Fruit fly (Drosophila melanogaster) whole organism, embryonic: ENCODE results near the gene CG6409.

Source experiments
- B-H2 ChIP-seq: fragments of 200-800 bp; sonication (Bioruptor generic); optimal IDR thresholded peaks from 2 replicates; lab custom pipeline; 2018; ENCODE audit warnings: missing biosample characterization, mild to moderate bottlenecking, missing genetic modification characterization
- BEAF-32 ChIP-seq: fragments of 200-800 bp; sonication (Bioruptor generic); optimal IDR thresholded peaks from 3 replicates; lab custom pipeline; 2017; ENCODE audit warnings: missing biosample characterization, missing genetic modification characterization, mild to moderate bottlenecking, moderate library complexity, missing genetic modification reagents
- CG10543 ChIP-seq: fragments of 200-800 bp; sonication (Bioruptor generic); optimal IDR thresholded peaks from 3 replicates; lab custom pipeline; 2017; ENCODE audit warnings: missing biosample characterization, mild to moderate bottlenecking, missing genetic modification characterization, moderate library complexity
- CG11504 ChIP-seq: fragments of 200-800 bp; sonication (Bioruptor generic); optimal IDR thresholded peaks from 3 replicates; lab custom pipeline; 2019; ENCODE audit warnings: missing biosample characterization, mild to moderate bottlenecking, missing genetic modification characterization, moderate library complexity
- CG13424 ChIP-seq: fragments of 200-800 bp; sonication (Bioruptor generic); optimal IDR thresholded peaks from 2 replicates; lab custom pipeline; 2019; ENCODE audit warnings: missing biosample characterization, mild to moderate bottlenecking, missing genetic modification characterization, moderate library complexity
- CG14667 ChIP-seq: fragments of 200-800 bp; sonication (Bioruptor generic); IDR thresholded peaks from 2 replicates; pipeline ENCODE4 v1.3.6; 2022; ENCODE audit warnings: missing biosample characterization, missing genetic modification characterization
- CG1529 ChIP-seq: fragments of 200-800 bp; sonication (Bioruptor generic); optimal IDR thresholded peaks from 3 replicates; lab custom pipeline; 2018; ENCODE audit warnings: missing biosample characterization, missing genetic modification characterization
- CG15479 ChIP-seq: fragments of 200-800 bp; sonication (Bioruptor generic); optimal IDR thresholded peaks from 3 replicates; lab custom pipeline; 2019; ENCODE audit warnings: missing biosample characterization, mild to moderate bottlenecking, missing genetic modification characterization, moderate library complexity
- CG17912 ChIP-seq: fragments of 200-800 bp; sonication (Bioruptor generic); optimal IDR thresholded peaks from 2 replicates; lab custom pipeline; 2018; ENCODE audit warnings: missing biosample characterization, mild to moderate bottlenecking, missing genetic modification characterization
- CG2712 ChIP-seq: fragments of 200-800 bp; optimal IDR thresholded peaks from 3 replicates; lab custom pipeline; 2019; ENCODE audit warnings: missing biosample characterization, mild to moderate bottlenecking, missing genetic modification characterization, moderate library complexity
- CG2875 ChIP-seq: fragments of 200-800 bp; sonication (Bioruptor generic); optimal IDR thresholded peaks from 2 replicates; lab custom pipeline; 2017; ENCODE audit warnings: missing biosample characterization, mild to moderate bottlenecking, missing genetic modification characterization, missing genetic modification reagents
- CG4820 ChIP-seq: fragments of 200-800 bp; sonication (Bioruptor generic); optimal IDR thresholded peaks from 3 replicates; lab custom pipeline; 2016; ENCODE audit warnings: missing biosample characterization, missing genetic modification characterization
- CG5180 ChIP-seq: fragments of 200-800 bp; sonication (Bioruptor generic); optimal IDR thresholded peaks from 3 replicates; lab custom pipeline; 2017; ENCODE audit warnings: missing biosample characterization, missing genetic modification characterization, mild to moderate bottlenecking, moderate library complexity, missing genetic modification reagents
- CG7556 ChIP-seq: fragments of 200-800 bp; sonication (Bioruptor generic); optimal IDR thresholded peaks from 2 replicates; lab custom pipeline; 2017; ENCODE audit warnings: missing biosample characterization, mild to moderate bottlenecking, missing genetic modification characterization
- CG9817 ChIP-seq: fragments of 200-800 bp; sonication (Bioruptor generic); optimal IDR thresholded peaks from 2 replicates; lab custom pipeline; 2018; ENCODE audit warnings: missing biosample characterization, mild to moderate bottlenecking, missing genetic modification characterization, moderate library complexity
- CHES-1-like ChIP-seq: fragments of 200-800 bp; sonication (Bioruptor generic); optimal IDR thresholded peaks from 2 replicates; lab custom pipeline; 2016; ENCODE audit warnings: missing biosample characterization, missing genetic modification characterization
- CoRest ChIP-seq: fragments of 200-800 bp; sonication (Bioruptor generic); optimal IDR thresholded peaks from 3 replicates; lab custom pipeline; 2018; ENCODE audit warnings: missing biosample characterization, mild to moderate bottlenecking, missing genetic modification characterization, moderate library complexity
- D19A ChIP-seq: fragments of 200-800 bp; optimal IDR thresholded peaks from 3 replicates; lab custom pipeline; 2019; ENCODE audit warnings: missing biosample characterization, mild to moderate bottlenecking, missing genetic modification characterization, moderate library complexity
- Dbx ChIP-seq: fragments of 200-800 bp; sonication (Bioruptor generic); IDR thresholded peaks from 3 replicates; pipeline ENCODE4 v1.3.6; 2022; ENCODE audit warnings: missing biosample characterization, missing genetic modification characterization
- ERR ChIP-seq: fragments of 200-800 bp; sonication (Bioruptor generic); optimal IDR thresholded peaks from 2 replicates; lab custom pipeline; 2016; ENCODE audit warnings: missing biosample characterization, missing genetic modification characterization
- Ets65A ChIP-seq: fragments of 200-800 bp; sonication (Bioruptor generic); peaks from one replicate; lab custom pipeline; 2016; ENCODE audit warnings: missing biosample characterization, missing genetic modification characterization
- Hr39 ChIP-seq: fragments of >200 bp; optimal IDR thresholded peaks from 2 replicates; lab custom pipeline; 2017
- Max ChIP-seq: fragments of 200-800 bp; sonication (Bioruptor generic); optimal IDR thresholded peaks from 2 replicates; lab custom pipeline; 2016; ENCODE audit warnings: missing biosample characterization, mild to moderate bottlenecking, missing genetic modification characterization
- Neu2 ChIP-seq: fragments of 200-800 bp; sonication (Bioruptor generic); optimal IDR thresholded peaks from 3 replicates; lab custom pipeline; 2016; ENCODE audit warnings: missing biosample characterization, missing genetic modification characterization, borderline replicate concordance
- Nf-YC ChIP-seq: fragments of 200-800 bp; optimal IDR thresholded peaks from 3 replicates; lab custom pipeline; 2019; ENCODE audit warnings: missing biosample characterization, mild to moderate bottlenecking, missing genetic modification characterization, moderate library complexity
- Poxn ChIP-seq: fragments of 200-800 bp; sonication (Bioruptor generic); IDR thresholded peaks from 2 replicates; pipeline ENCODE4 v1.3.6; 2022; ENCODE audit warnings: missing biosample characterization, missing genetic modification characterization
- Stat92E ChIP-seq, 3 experiments: fragments of >200 bp in 2 of 3; fragments of 200-800 bp in 1 of 3; sonication (Bioruptor generic) in 1 of 3; optimal IDR thresholded peaks; 2 replicates each; lab custom pipeline; 2017 to 2019; ENCODE audit warnings: missing biosample characterization in 3 of 3, missing genetic modification characterization in 3 of 3, mild to moderate bottlenecking in 1 of 3, moderate library complexity in 1 of 3
- ash1 ChIP-seq: fragments of 200-800 bp; sonication (Bioruptor generic); optimal IDR thresholded peaks from 2 replicates; lab custom pipeline; 2018; ENCODE audit warnings: missing biosample characterization, mild to moderate bottlenecking, missing genetic modification characterization
- bab2 ChIP-seq: fragments of 200-800 bp; sonication (Bioruptor generic); optimal IDR thresholded peaks from 2 replicates; lab custom pipeline; 2016; ENCODE audit warnings: missing biosample characterization, missing genetic modification characterization
- bcd ChIP-seq: fragments of 200-800 bp; sonication (Bioruptor generic); optimal IDR thresholded peaks from 2 replicates; lab custom pipeline; 2017; ENCODE audit warnings: missing biosample characterization, mild to moderate bottlenecking, missing genetic modification characterization
- cas ChIP-seq: fragments of 200-800 bp; sonication (Bioruptor generic); IDR thresholded peaks from 2 replicates; pipeline ENCODE4 v1.3.6; 2022; ENCODE audit warnings: missing biosample characterization, missing genetic modification characterization
- cato ChIP-seq: fragments of 200-800 bp; sonication (Bioruptor generic); optimal IDR thresholded peaks from 2 replicates; lab custom pipeline; 2016; ENCODE audit warnings: missing biosample characterization, missing genetic modification characterization, borderline replicate concordance
- caup ChIP-seq: fragments of 200-800 bp; sonication (Bioruptor generic); optimal IDR thresholded peaks from 3 replicates; lab custom pipeline; 2017; ENCODE audit warnings: missing biosample characterization, mild to moderate bottlenecking, missing genetic modification characterization, moderate library complexity; ENCODE audit not compliant: severe bottlenecking
- chinmo ChIP-seq: fragments of 200-800 bp; sonication (Bioruptor generic); IDR thresholded peaks from 4 replicates; pipeline ENCODE4 v1.3.6; 2022; ENCODE audit warnings: missing biosample characterization, missing genetic modification characterization; ENCODE audit not compliant: partially characterized antibody
- dmrt99B ChIP-seq: fragments of 200-800 bp; sonication (Bioruptor generic); optimal IDR thresholded peaks from 2 replicates; lab custom pipeline; 2018; ENCODE audit warnings: missing biosample characterization, mild to moderate bottlenecking, missing genetic modification characterization, moderate library complexity
- fd3F ChIP-seq: fragments of 200-800 bp; sonication (Bioruptor generic); optimal IDR thresholded peaks from 2 replicates; lab custom pipeline; 2018; ENCODE audit warnings: missing biosample characterization, mild to moderate bottlenecking, missing genetic modification characterization, moderate library complexity
- gcm ChIP-seq: fragments of 200-800 bp; sonication (Bioruptor generic); optimal IDR thresholded peaks from 2 replicates; lab custom pipeline; 2019; ENCODE audit warnings: missing biosample characterization, mild to moderate bottlenecking, missing genetic modification characterization, moderate library complexity
- gsb-n ChIP-seq: fragments of 200-800 bp; sonication (Bioruptor generic); optimal IDR thresholded peaks from 3 replicates; lab custom pipeline; 2018; ENCODE audit warnings: missing biosample characterization, mild to moderate bottlenecking, missing genetic modification characterization
- nmo ChIP-seq: fragments of 200-800 bp; sonication (Bioruptor generic); optimal IDR thresholded peaks from 2 replicates; lab custom pipeline; 2018; ENCODE audit warnings: missing biosample characterization, mild to moderate bottlenecking, missing genetic modification characterization, moderate library complexity
- onecut ChIP-seq: fragments of 200-800 bp; sonication (Bioruptor generic); IDR thresholded peaks from 2 replicates; pipeline ENCODE4 v1.3.6; 2022; ENCODE audit warnings: missing biosample characterization, missing genetic modification characterization
- pfk ChIP-seq: fragments of 200-800 bp; sonication (Bioruptor generic); optimal IDR thresholded peaks from 2 replicates; lab custom pipeline; 2018; ENCODE audit warnings: missing biosample characterization, mild to moderate bottlenecking, missing genetic modification characterization, moderate library complexity
- sisA ChIP-seq: fragments of 200-800 bp; sonication (Bioruptor generic); IDR thresholded peaks from 2 replicates; pipeline ENCODE4 v1.3.6; 2022; ENCODE audit warnings: missing biosample characterization, missing genetic modification characterization
- stc ChIP-seq: fragments of 200-800 bp; sonication (Bioruptor generic); IDR thresholded peaks from 2 replicates; pipeline ENCODE4 v1.3.6; 2022; ENCODE audit warnings: missing biosample characterization, missing genetic modification characterization
- sug ChIP-seq: fragments of 200-800 bp; optimal IDR thresholded peaks from 2 replicates; lab custom pipeline; 2019; ENCODE audit warnings: missing biosample characterization, mild to moderate bottlenecking, missing genetic modification characterization, moderate library complexity
- trem ChIP-seq: fragments of 200-800 bp; optimal IDR thresholded peaks from 3 replicates; lab custom pipeline; 2019; ENCODE audit warnings: missing biosample characterization, mild to moderate bottlenecking, missing genetic modification characterization, moderate library complexity
- trh ChIP-seq: fragments of 200-800 bp; sonication (Bioruptor generic); optimal IDR thresholded peaks from 2 replicates; lab custom pipeline; 2016; ENCODE audit warnings: missing biosample characterization, missing genetic modification characterization
- usp ChIP-seq: fragments of >200 bp; optimal IDR thresholded peaks from 2 replicates; lab custom pipeline; 2017; ENCODE audit warnings: missing biosample characterization, missing genetic modification characterization
- zen ChIP-seq: fragments of 200-800 bp; sonication (Bioruptor generic); optimal IDR thresholded peaks from 3 replicates; lab custom pipeline; 2018; ENCODE audit warnings: missing biosample characterization, mild to moderate bottlenecking, missing genetic modification characterization, moderate library complexity

Gene CG6409

DNA sequence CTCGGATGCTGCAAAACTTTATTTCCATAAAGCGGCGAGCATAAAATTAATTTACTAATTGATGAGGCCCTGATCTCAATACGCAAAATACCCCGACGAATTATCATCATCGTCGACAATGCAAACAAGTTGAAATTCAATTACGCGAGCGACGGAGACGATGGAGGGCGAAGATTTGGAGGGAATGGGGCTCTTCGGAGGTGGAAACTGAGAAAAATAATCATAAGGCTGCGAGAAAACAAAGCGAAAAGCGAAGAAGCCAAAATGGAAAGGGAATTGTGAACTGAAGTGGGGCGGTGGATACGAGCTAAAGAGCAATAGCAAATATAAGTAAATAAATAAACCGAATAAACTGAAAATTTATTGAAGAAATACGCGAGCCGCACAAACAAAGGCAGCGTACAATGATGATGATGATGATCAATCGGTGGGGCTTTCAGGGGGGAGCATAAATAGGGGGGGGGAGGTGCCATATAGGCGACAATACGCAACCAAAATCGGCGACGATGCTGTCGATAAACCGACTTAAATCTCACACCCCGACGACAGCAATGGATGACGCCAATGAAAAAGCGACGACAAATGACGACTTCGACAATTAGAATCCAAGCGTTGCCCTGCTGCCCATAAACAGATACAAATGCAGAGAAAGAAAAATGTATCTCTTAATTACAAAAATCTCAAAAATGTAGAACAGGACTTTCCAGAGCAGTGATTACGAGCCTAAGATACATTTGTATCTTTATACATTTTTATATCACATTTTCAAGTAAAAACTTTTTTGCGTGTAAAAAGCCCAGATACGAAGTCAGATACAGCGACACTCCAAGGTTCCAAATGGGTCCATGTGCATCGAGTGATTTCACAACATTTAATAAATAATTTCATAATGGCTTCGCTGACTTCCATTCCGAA, 44.1 kb downstream of the CG6409 start (continued):
- TF ChIP-seq zen (tag; lab: Kevin White, UChicago), result no peak
- TF ChIP-seq fd3F (GFP tag; lab: Kevin White, UChicago), result peak; percentile 56
- TF ChIP-seq CG1529 (GFP tag; lab: Kevin White, UChicago), result no peak
- no peak for TF ChIP-seq CG2875 (GFP tag; lab: Kevin White, UChicago)
- TF ChIP-seq dmrt99B (tag; lab: Kevin White, UChicago), result peak; percentile 81
- TF ChIP-seq trh, result peak; percentile 26
- TF ChIP-seq chinmo (GFP tag; lab: Robert Waterston, UW), result peak; percentile 78; the same call in 1 of the 4 replicates
- no peak for TF ChIP-seq BEAF-32
- TF ChIP-seq CG15479 (GFP tag; lab: Kevin White, UChicago), result no peak
- TF ChIP-seq Poxn (GFP tag; lab: Robert Waterston, UW), result no peak
- TF ChIP-seq Hr39 (lab: Kevin White, UChicago), result no peak
- TF ChIP-seq ERR (GFP tag; lab: Kevin White, UChicago), result no peak
- TF ChIP-seq trem, result peak; percentile 3
- TF ChIP-seq Nf-YC (tag; lab: Kevin White, UChicago), result peak; percentile 22
- TF ChIP-seq CoRest (tag; lab: Kevin White, UChicago), result peak; percentile 65
- no peak for TF ChIP-seq B-H2 (GFP tag; lab: Kevin White, UChicago)
- no peak for TF ChIP-seq CG17912 (GFP tag; lab: Kevin White, UChicago)
- no peak for TF ChIP-seq cas (GFP tag; lab: Robert Waterston, UW)
- TF ChIP-seq Max (GFP tag; lab: Kevin White, UChicago), result peak; percentile 19
- peak; percentile 53 for TF ChIP-seq caup
- peak; percentile 48 for TF ChIP-seq bcd
- no peak for TF ChIP-seq pfk (GFP tag; lab: Kevin White, UChicago)
- TF ChIP-seq CG10543, result peak; percentile 16
- peak; percentile 65 for TF ChIP-seq Dbx (GFP tag; lab: Robert Waterston, UW)
- TF ChIP-seq CG9817 (tag; lab: Kevin White, UChicago), result peak; percentile 43
- peak; percentile 26 for TF ChIP-seq D19A (tag; lab: Kevin White, UChicago)
- TF ChIP-seq Neu2 (GFP tag; lab: Kevin White, UChicago), result no peak
- TF ChIP-seq bab2 (GFP tag; lab: Kevin White, UChicago), result peak; percentile 69
- TF ChIP-seq Ets65A (GFP tag; lab: Kevin White, UChicago), result peak; percentile 64
- peak; percentile 10 for TF ChIP-seq CHES-1-like (GFP tag; lab: Kevin White, UChicago)
- TF ChIP-seq Stat92E (GFP tag; optimal IDR thresholded peaks at IDR 0.05; lab: Kevin White, UChicago), result no peak
- no peak for TF ChIP-seq usp (GFP tag; lab: Kevin White, UChicago)
- peak; percentile 63 for TF ChIP-seq nmo (GFP tag; lab: Kevin White, UChicago)
- TF ChIP-seq ash1 (GFP tag; lab: Kevin White, UChicago), result no peak
- TF ChIP-seq stc (GFP tag; lab: Robert Waterston, UW), result peak; percentile 37; the same call in 1 of the 2 replicates
- TF ChIP-seq CG7556 (GFP tag; lab: Kevin White, UChicago), result peak; percentile 66
- peak; percentile 57 for TF ChIP-seq cato
- peak; percentile 77 for TF ChIP-seq CG11504 (tag; lab: Kevin White, UChicago)
- TF ChIP-seq CG5180 (GFP tag; lab: Kevin White, UChicago), result peak; percentile 40
- peak; percentile 6 for TF ChIP-seq sug (tag; lab: Kevin White, UChicago)
- peak; percentile 34 for TF ChIP-seq gcm (GFP tag; lab: Kevin White, UChicago)
- peak; percentile 32 for TF ChIP-seq onecut
- no peak; the same call in 1 of the 2 replicates for TF ChIP-seq sisA (GFP tag; lab: Robert Waterston, UW)
- TF ChIP-seq CG2712 (tag; lab: Kevin White, UChicago), result peak; percentile 64
- TF ChIP-seq gsb-n (tag; lab: Kevin White, UChicago), result peak; percentile 10
- peak; percentile 71 for TF ChIP-seq CG13424 (tag; lab: Kevin White, UChicago)
- TF ChIP-seq CG14667 (GFP tag; lab: Robert Waterston, UW), result peak; percentile 25; the same call in 1 of the 2 replicates
- TF ChIP-seq CG4820 (GFP tag; lab: Kevin White, UChicago), result peak; percentile 67
